Fruit fly (Drosophila melanogaster) whole organism, prepupa: ENCODE data around the gene Uxs.

Experiments
- CG10631 ChIP-seq: fragments of 200-800 bp; sonication (Bioruptor generic); optimal IDR thresholded peaks from 2 replicates; lab custom pipeline; 2016; ENCODE audit warnings: missing biosample characterization, missing genetic modification characterization
- CG10669 ChIP-seq: fragments of 200-800 bp; sonication (Bioruptor generic); optimal IDR thresholded peaks from 3 replicates; lab custom pipeline; 2018; ENCODE audit warnings: missing biosample characterization, mild to moderate bottlenecking, missing genetic modification characterization, moderate library complexity
- CG11294 ChIP-seq: fragments of 200-800 bp; sonication (Bioruptor generic); IDR thresholded peaks from 2 replicates; pipeline ENCODE4 v1.3.6; 2022; ENCODE audit warnings: missing biosample characterization, missing genetic modification characterization
- CG11762 ChIP-seq: fragments of 200-800 bp; sonication (Bioruptor generic); optimal IDR thresholded peaks from 3 replicates; lab custom pipeline; 2016; ENCODE audit warnings: missing biosample characterization, missing genetic modification characterization; ENCODE audit not compliant: insufficient read depth
- CG15336 ChIP-seq: fragments of 200-800 bp; sonication (Bioruptor generic); IDR thresholded peaks from 2 replicates; pipeline ENCODE4 v1.3.6; 2022; ENCODE audit warnings: missing biosample characterization, missing genetic modification characterization
- CG16779 ChIP-seq: fragments of 200-800 bp; sonication (Bioruptor generic); optimal IDR thresholded peaks from 3 replicates; lab custom pipeline; 2017; ENCODE audit warnings: missing biosample characterization, mild to moderate bottlenecking, missing genetic modification characterization
- CG3032 ChIP-seq: fragments of 200-800 bp; optimal IDR thresholded peaks from 2 replicates; lab custom pipeline; 2019; ENCODE audit warnings: missing biosample characterization, mild to moderate bottlenecking, missing genetic modification characterization, moderate library complexity
- CG31627 ChIP-seq: fragments of 200-800 bp; sonication (Bioruptor generic); optimal IDR thresholded peaks from 3 replicates; lab custom pipeline; 2016; ENCODE audit warnings: missing biosample characterization, missing genetic modification characterization
- CG32006 ChIP-seq: fragments of 200-800 bp; sonication (Bioruptor generic); optimal IDR thresholded peaks from 3 replicates; lab custom pipeline; 2017; ENCODE audit warnings: missing biosample characterization, mild to moderate bottlenecking, missing genetic modification characterization
- CG34406 ChIP-seq: fragments of 200-800 bp; sonication (Bioruptor generic); optimal IDR thresholded peaks from 3 replicates; lab custom pipeline; 2016; ENCODE audit warnings: missing biosample characterization, missing genetic modification characterization
- CG3919 ChIP-seq: fragments of 200-800 bp; sonication (Bioruptor generic); optimal IDR thresholded peaks from 3 replicates; lab custom pipeline; 2016; ENCODE audit warnings: missing biosample characterization, missing genetic modification characterization
- CG4318 ChIP-seq: fragments of 200-800 bp; sonication (Bioruptor generic); optimal IDR thresholded peaks from 3 replicates; lab custom pipeline; 2017; ENCODE audit warnings: missing biosample characterization, mild to moderate bottlenecking, missing genetic modification characterization
- CG6163 ChIP-seq: fragments of 200-800 bp; sonication (Bioruptor generic); IDR thresholded peaks from 3 replicates; pipeline ENCODE4 v1.3.6; 2022; ENCODE audit warnings: missing biosample characterization, missing genetic modification characterization
- CG6276 ChIP-seq: fragments of 200-800 bp; sonication (Bioruptor generic); optimal IDR thresholded peaks from 2 replicates; lab custom pipeline; 2017; ENCODE audit warnings: missing biosample characterization, mild to moderate bottlenecking, missing genetic modification characterization
- CG6792 ChIP-seq: fragments of 200-800 bp; sonication (Bioruptor generic); optimal IDR thresholded peaks from 3 replicates; lab custom pipeline; 2016; ENCODE audit warnings: missing biosample characterization, missing genetic modification characterization
- CG6808 ChIP-seq: fragments of 200-800 bp; sonication (Bioruptor generic); optimal IDR thresholded peaks from 3 replicates; lab custom pipeline; 2017; ENCODE audit warnings: missing biosample characterization, missing genetic modification characterization, mild to moderate bottlenecking, moderate library complexity, missing genetic modification reagents
- CG6854 ChIP-seq: fragments of 200-800 bp; sonication (Bioruptor generic); optimal IDR thresholded peaks from 2 replicates; lab custom pipeline; 2017; ENCODE audit warnings: missing biosample characterization, mild to moderate bottlenecking, missing genetic modification characterization
- CG8319 ChIP-seq: fragments of 200-800 bp; sonication (Bioruptor generic); optimal IDR thresholded peaks from 3 replicates; lab custom pipeline; 2016; ENCODE audit warnings: missing biosample characterization, missing genetic modification characterization
- CG8632 ChIP-seq: fragments of 200-800 bp; sonication (Bioruptor generic); optimal IDR thresholded peaks from 3 replicates; lab custom pipeline; 2016; ENCODE audit warnings: missing biosample characterization, missing genetic modification characterization
- CG9139 ChIP-seq: fragments of 200-800 bp; sonication (Bioruptor generic); optimal IDR thresholded peaks from 3 replicates; lab custom pipeline; 2017; ENCODE audit warnings: missing biosample characterization, mild to moderate bottlenecking, missing genetic modification characterization
- Eip78C ChIP-seq: fragments of 200-800 bp; sonication (Bioruptor generic); peaks from one replicate; lab custom pipeline; 2016; ENCODE audit warnings: missing biosample characterization, missing genetic modification characterization
- Ets21C ChIP-seq: fragments of 200-800 bp; sonication (Bioruptor generic); optimal IDR thresholded peaks from 3 replicates; lab custom pipeline; 2016; ENCODE audit warnings: missing biosample characterization, missing genetic modification characterization
- Ets96B ChIP-seq: fragments of 200-800 bp; optimal IDR thresholded peaks from 2 replicates; lab custom pipeline; 2019; ENCODE audit warnings: missing biosample characterization, mild to moderate bottlenecking, missing genetic modification characterization, moderate library complexity
- Gug ChIP-seq: fragments of 200-800 bp; sonication (Bioruptor generic); IDR thresholded peaks from 2 replicates; pipeline ENCODE4 v1.3.6; 2022; ENCODE audit warnings: missing biosample characterization, missing genetic modification characterization
- Hr38 ChIP-seq: sonication (Bioruptor generic); optimal IDR thresholded peaks from 2 replicates; lab custom pipeline; 2016; ENCODE audit warnings: missing biosample characterization, missing genetic modification characterization
- Hr39 ChIP-seq: fragments of 200-800 bp; sonication (Bioruptor generic); optimal IDR thresholded peaks from 2 replicates; lab custom pipeline; 2016; ENCODE audit warnings: missing biosample characterization, missing genetic modification characterization
- Hr4 ChIP-seq: fragments of 200-800 bp; sonication (Bioruptor generic); optimal IDR thresholded peaks from 3 replicates; lab custom pipeline; 2016; ENCODE audit warnings: missing biosample characterization, missing genetic modification characterization
- Lpt ChIP-seq: fragments of 200-800 bp; sonication (Bioruptor generic); optimal IDR thresholded peaks from 3 replicates; lab custom pipeline; 2016; ENCODE audit warnings: missing biosample characterization, missing genetic modification characterization
- Met ChIP-seq: fragments of 200-800 bp; sonication (Bioruptor generic); optimal IDR thresholded peaks from 3 replicates; lab custom pipeline; 2016; ENCODE audit warnings: missing biosample characterization, missing genetic modification characterization
- OdsH ChIP-seq: fragments of 200-800 bp; sonication (Bioruptor generic); optimal IDR thresholded peaks from 3 replicates; lab custom pipeline; 2016; ENCODE audit warnings: missing biosample characterization, missing genetic modification characterization
- Smox ChIP-seq: fragments of 200-800 bp; sonication (Bioruptor generic); optimal IDR thresholded peaks from 3 replicates; lab custom pipeline; 2016; ENCODE audit warnings: missing biosample characterization, missing genetic modification characterization
- Sox102F ChIP-seq: fragments of 200-800 bp; sonication (Bioruptor generic); optimal IDR thresholded peaks from 2 replicates; lab custom pipeline; 2016; ENCODE audit warnings: missing biosample characterization, mild to moderate bottlenecking, missing genetic modification characterization
- Sox14 ChIP-seq: fragments of 200-800 bp; sonication (Bioruptor generic); optimal IDR thresholded peaks from 3 replicates; lab custom pipeline; 2016; ENCODE audit warnings: missing biosample characterization, missing genetic modification characterization
- Sox15 ChIP-seq: fragments of 200-800 bp; sonication (Bioruptor generic); optimal IDR thresholded peaks from 3 replicates; lab custom pipeline; 2016; ENCODE audit warnings: missing biosample characterization, missing genetic modification characterization
- acj6 ChIP-seq: fragments of 200-800 bp; sonication (Bioruptor generic); optimal IDR thresholded peaks from 3 replicates; lab custom pipeline; 2016; ENCODE audit warnings: missing biosample characterization, missing genetic modification characterization
- cyc ChIP-seq: fragments of 200-800 bp; sonication (Bioruptor generic); optimal IDR thresholded peaks from 3 replicates; lab custom pipeline; 2016; ENCODE audit warnings: missing biosample characterization, missing genetic modification characterization
- dsx ChIP-seq: fragments of 200-800 bp; optimal IDR thresholded peaks from 3 replicates; lab custom pipeline; 2019; ENCODE audit warnings: missing biosample characterization, mild to moderate bottlenecking, missing genetic modification characterization, moderate library complexity; ENCODE audit not compliant: poor library complexity, severe bottlenecking
- esn ChIP-seq: fragments of 200-800 bp; sonication (Bioruptor generic); optimal IDR thresholded peaks from 2 replicates; lab custom pipeline; 2016; ENCODE audit warnings: missing biosample characterization, mild to moderate bottlenecking, missing genetic modification characterization, moderate library complexity
- fd59A ChIP-seq: fragments of 200-800 bp; sonication (Bioruptor generic); optimal IDR thresholded peaks from 2 replicates; lab custom pipeline; 2017; ENCODE audit warnings: missing biosample characterization, mild to moderate bottlenecking, missing genetic modification characterization, missing genetic modification reagents
- fd85E ChIP-seq: fragments of 200-800 bp; sonication (Bioruptor generic); optimal IDR thresholded peaks from 3 replicates; lab custom pipeline; 2016; ENCODE audit warnings: missing biosample characterization, missing genetic modification characterization
- fkh ChIP-seq: fragments of 200-800 bp; sonication (Bioruptor generic); optimal IDR thresholded peaks from 3 replicates; lab custom pipeline; 2017; ENCODE audit warnings: missing biosample characterization, mild to moderate bottlenecking, missing genetic modification characterization, moderate library complexity
- lz ChIP-seq: fragments of 200-800 bp; sonication (Bioruptor generic); optimal IDR thresholded peaks from 3 replicates; lab custom pipeline; 2016; ENCODE audit warnings: missing biosample characterization, missing genetic modification characterization
- net ChIP-seq: fragments of 200-800 bp; sonication (Bioruptor generic); optimal IDR thresholded peaks from 3 replicates; lab custom pipeline; 2016; ENCODE audit warnings: missing biosample characterization, missing genetic modification characterization
- salr ChIP-seq, 2 experiments: fragments of 200-800 bp; sonication (Bioruptor generic); optimal IDR thresholded peaks; 3 replicates each; lab custom pipeline; 2016 to 2018; ENCODE audit warnings: missing biosample characterization in 2 of 2, missing genetic modification characterization in 2 of 2, mild to moderate bottlenecking in 1 of 2
- spab ChIP-seq: fragments of 200-800 bp; sonication (Bioruptor generic); optimal IDR thresholded peaks from 2 replicates; lab custom pipeline; 2017; ENCODE audit warnings: missing biosample characterization, mild to moderate bottlenecking, missing genetic modification characterization, missing genetic modification reagents
- svp ChIP-seq: fragments of 200-800 bp; sonication (Bioruptor generic); peaks from one replicate; lab custom pipeline; 2016; ENCODE audit warnings: missing biosample characterization, missing genetic modification characterization
- vri ChIP-seq: fragments of 200-800 bp; sonication (Bioruptor generic); optimal IDR thresholded peaks from 3 replicates; lab custom pipeline; 2016; ENCODE audit warnings: missing biosample characterization, mild to moderate bottlenecking, missing genetic modification characterization

Gene Uxs

DNA sequence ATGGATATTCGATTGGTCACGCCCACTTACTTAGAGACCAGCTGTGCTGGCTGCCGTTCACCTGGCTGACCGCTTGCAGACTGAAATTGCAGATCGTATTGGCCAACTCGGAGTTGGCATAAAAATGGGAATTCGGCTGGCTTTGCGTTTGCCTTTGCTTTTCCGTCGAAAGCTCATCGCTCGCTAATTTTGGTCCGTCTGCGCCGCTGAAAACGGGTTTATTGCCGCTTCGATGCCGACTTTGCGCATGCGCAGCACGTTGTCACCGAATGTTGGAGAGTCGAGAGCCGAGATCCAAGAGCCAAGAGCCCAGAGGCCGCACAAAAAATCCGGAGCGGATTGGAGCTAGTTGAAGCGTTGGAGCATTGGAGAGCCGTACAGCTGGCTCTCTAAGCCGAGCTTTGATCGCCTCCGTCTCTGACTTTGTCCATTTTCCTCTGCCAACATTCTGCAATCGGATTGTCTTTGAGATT, 29.0 kb upstream of the Uxs start, which contains the start of gene CG13676 (continued):
- TF ChIP-seq CG32006: no peak
- TF ChIP-seq CG3919 (GFP tag; lab: Kevin White, UChicago): peak; percentile 28
- TF ChIP-seq Sox102F: no peak
- no peak for TF ChIP-seq salr (GFP tag; optimal IDR thresholded peaks at IDR 0.05; lab: Kevin White, UChicago)
- no peak for TF ChIP-seq esn (GFP tag; lab: Kevin White, UChicago)
- TF ChIP-seq, all 60 proteins: peak for 10

DNA sequence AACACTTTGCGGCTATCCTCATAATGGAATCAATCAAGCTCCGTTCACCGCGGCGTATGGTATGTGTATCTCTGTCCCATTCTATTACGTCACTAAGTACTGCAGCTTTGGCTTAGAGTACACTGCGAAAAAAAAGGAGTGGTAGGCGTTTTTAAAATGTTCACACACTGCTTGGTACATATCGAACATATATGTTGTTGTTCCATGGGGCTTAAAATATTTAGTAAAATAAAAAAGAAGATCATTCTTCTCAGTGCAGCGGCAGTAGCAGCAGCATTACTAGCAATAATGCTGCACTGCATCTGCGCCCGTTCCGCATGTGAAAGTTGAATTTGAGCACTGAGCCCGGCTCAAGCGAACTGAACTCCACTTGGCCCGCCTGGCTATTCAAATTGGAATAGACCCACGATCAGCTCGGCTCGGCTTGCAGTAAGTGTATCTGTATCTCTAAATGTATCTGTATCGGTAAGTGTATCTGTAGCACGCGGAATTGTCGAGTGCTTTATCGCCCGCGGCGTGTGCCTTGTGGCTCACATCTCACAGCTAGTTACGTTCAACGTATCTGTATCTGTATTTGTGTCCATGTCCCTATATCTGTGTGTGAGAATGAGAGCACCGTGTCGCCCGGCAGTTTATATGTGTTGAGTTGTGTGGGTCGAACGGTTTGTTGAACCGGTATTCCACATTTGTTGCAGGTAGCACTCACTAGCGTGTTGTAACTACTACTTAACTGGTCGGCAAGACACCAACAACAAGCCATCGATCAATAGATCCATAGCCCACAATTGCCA, 27.3 kb upstream of the Uxs start:
- TF ChIP-seq CG9139 (GFP tag; lab: Kevin White, UChicago): no peak
- peak; percentile 89 for TF ChIP-seq CG3919 (GFP tag; lab: Kevin White, UChicago)
- TF ChIP-seq CG6276 (GFP tag; lab: Kevin White, UChicago): peak; percentile 95
- TF ChIP-seq CG6792: peak; percentile 61
- TF ChIP-seq Sox15 (GFP tag; lab: Kevin White, UChicago): peak; percentile 56
- TF ChIP-seq fd85E (GFP tag; lab: Kevin White, UChicago): no peak
- TF ChIP-seq cyc (GFP tag; lab: Kevin White, UChicago): peak; percentile 50
- peak; percentile 90 for TF ChIP-seq OdsH
- no peak for TF ChIP-seq CG6854 (GFP tag; lab: Kevin White, UChicago)
- peak; percentile 80 for TF ChIP-seq CG10631 (GFP tag; lab: Kevin White, UChicago)
- peak; percentile 47 for TF ChIP-seq CG8319 (GFP tag; lab: Kevin White, UChicago)
- peak; percentile 47 for TF ChIP-seq CG6808 (GFP tag; lab: Kevin White, UChicago)
- peak; percentile 65 for TF ChIP-seq fd59A
- peak; percentile 53 for TF ChIP-seq CG3032 (tag; lab: Kevin White, UChicago)
- TF ChIP-seq esn (GFP tag; lab: Kevin White, UChicago): peak; percentile 46
- peak; percentile 52 for TF ChIP-seq Ets96B
- no peak for TF ChIP-seq Ets21C
- peak; percentile 13 to 90 for TF ChIP-seq salr (GFP tag; optimal IDR thresholded peaks at IDR 0.05; lab: Kevin White, UChicago)
- peak; percentile 90 for TF ChIP-seq net
- peak; percentile 63 for TF ChIP-seq CG8632
- TF ChIP-seq Lpt (GFP tag; lab: Kevin White, UChicago): peak; percentile 91
- TF ChIP-seq lz (GFP tag; lab: Kevin White, UChicago): peak; percentile 51
- TF ChIP-seq CG34406 (GFP tag; lab: Kevin White, UChicago): peak; percentile 68
- peak; percentile 88 for TF ChIP-seq CG4318 (GFP tag; lab: Kevin White, UChicago)
- TF ChIP-seq vri (GFP tag; lab: Kevin White, UChicago): peak; percentile 17
- peak; percentile 54 for TF ChIP-seq CG16779 (tag; lab: Kevin White, UChicago)
- peak; percentile 63 for TF ChIP-seq Hr38
- peak; percentile 96 for TF ChIP-seq Hr4
- peak; percentile 81 for TF ChIP-seq acj6
- peak; percentile 48 for TF ChIP-seq Hr39 (GFP tag; lab: Kevin White, UChicago)
- peak; percentile 78 for TF ChIP-seq Sox14 (GFP tag; lab: Kevin White, UChicago)
- TF ChIP-seq Smox (GFP tag; lab: Kevin White, UChicago): peak; percentile 29
- peak; percentile 2 for TF ChIP-seq dsx (GFP tag; lab: Kevin White, UChicago)
- no peak for TF ChIP-seq fkh (GFP tag; lab: Kevin White, UChicago)
- peak; percentile 92 for TF ChIP-seq CG11294
- peak; percentile 47 for TF ChIP-seq Sox102F
- peak; percentile 53 for TF ChIP-seq spab (GFP tag; lab: Kevin White, UChicago)
- TF ChIP-seq CG6163 (GFP tag; lab: Robert Waterston, UW): peak; percentile 94
- TF ChIP-seq CG31627 (GFP tag; lab: Kevin White, UChicago): peak; percentile 46
- peak; percentile 54 for TF ChIP-seq CG10669 (GFP tag; lab: Kevin White, UChicago)
- TF ChIP-seq Eip78C (GFP tag; lab: Kevin White, UChicago): peak; percentile 96
- no peak for TF ChIP-seq svp (GFP tag; lab: Kevin White, UChicago)
- peak; percentile 62 for TF ChIP-seq Met (GFP tag; lab: Kevin White, UChicago)
- peak; percentile 76 for TF ChIP-seq CG11762
- peak; percentile 89 for TF ChIP-seq Gug (GFP tag; lab: Robert Waterston, UW)
- TF ChIP-seq CG32006: peak; percentile 95
- peak; percentile 97 for TF ChIP-seq CG15336 (GFP tag; lab: Robert Waterston, UW)
